Worm (Caenorhabditis elegans) whole organism, late embryonic: Measurements from ENCODE around the gene T22F3.2.

Source experiments
- C38D4.7 ChIP-seq: fragments of 200-800 bp; sonication (Bioruptor generic); optimal IDR thresholded peaks from 2 replicates; lab custom pipeline; 2018; ENCODE audit warnings: mild to moderate bottlenecking, missing genetic modification characterization, moderate library complexity, missing compliant biosample characterization
- F13H6.1 ChIP-seq: sonication (generic microtip); optimal IDR thresholded peaks from 2 replicates; lab custom pipeline; 2016; ENCODE audit warnings: missing genetic modification characterization, missing compliant biosample characterization
- K02D7.2 ChIP-seq: sonication (generic microtip); optimal IDR thresholded peaks from 2 replicates; lab custom pipeline; 2017; ENCODE audit warnings: mild to moderate bottlenecking, missing genetic modification characterization, missing compliant biosample characterization
- K09A11.1 ChIP-seq: sonication (generic microtip); optimal IDR thresholded peaks from 2 replicates; lab custom pipeline; 2017; ENCODE audit warnings: antibody characterized with exemption, mild to moderate bottlenecking, missing genetic modification characterization, missing compliant biosample characterization; ENCODE audit not compliant: insufficient read depth
- T23F11.4 ChIP-seq: fragments of 200-800 bp; sonication (Bioruptor generic); optimal IDR thresholded peaks from 2 replicates; lab custom pipeline; 2018; ENCODE audit warnings: mild to moderate bottlenecking, missing genetic modification characterization, missing compliant biosample characterization
- Y22D7AL.16 ChIP-seq: sonication (generic microtip); optimal IDR thresholded peaks from 2 replicates; lab custom pipeline; 2016; ENCODE audit warnings: missing genetic modification characterization, missing compliant biosample characterization
- ahr-1 ChIP-seq: sonication (generic microtip); optimal IDR thresholded peaks from 2 replicates; lab custom pipeline; 2016; ENCODE audit warnings: missing genetic modification characterization, missing compliant biosample characterization
- ceh-14 ChIP-seq: sonication (generic microtip); optimal IDR thresholded peaks from 2 replicates; lab custom pipeline; 2016; ENCODE audit warnings: missing genotype, missing genetic modification characterization, missing compliant biosample characterization
- ceh-18 ChIP-seq: sonication (generic microtip); optimal IDR thresholded peaks from 2 replicates; lab custom pipeline; 2016; ENCODE audit warnings: missing genetic modification characterization, missing compliant biosample characterization
- ceh-19 ChIP-seq: fragments of 200-800 bp; sonication (Bioruptor generic); optimal IDR thresholded peaks from 2 replicates; lab custom pipeline; 2018; ENCODE audit warnings: mild to moderate bottlenecking, missing genetic modification characterization, missing compliant biosample characterization
- ceh-2 ChIP-seq: sonication (generic microtip); optimal IDR thresholded peaks from 2 replicates; lab custom pipeline; 2016; ENCODE audit warnings: missing genotype, missing genetic modification characterization, missing compliant biosample characterization
- ceh-24 ChIP-seq: sonication (generic microtip); optimal IDR thresholded peaks from 2 replicates; lab custom pipeline; 2016; ENCODE audit warnings: mild to moderate bottlenecking, missing genetic modification characterization, missing compliant biosample characterization
- ceh-30 ChIP-seq: fragments of 150-350 bp; optimal IDR thresholded peaks from 2 replicates; lab custom pipeline; 2014; ENCODE audit warnings: missing biosample characterization, missing genetic modification characterization
- ceh-45 ChIP-seq: fragments of 200-800 bp; sonication (Bioruptor generic); IDR thresholded peaks from 2 replicates; pipeline ENCODE4 v1.3.6; 2022; ENCODE audit warnings: missing genetic modification reagents, missing genetic modification characterization, missing compliant biosample characterization
- ceh-48 ChIP-seq: sonication (generic microtip); optimal IDR thresholded peaks from 2 replicates; lab custom pipeline; 2016; ENCODE audit warnings: missing genetic modification characterization, inconsistent platforms, missing compliant biosample characterization
- ceh-9 ChIP-seq: sonication (generic microtip); optimal IDR thresholded peaks from 2 replicates; lab custom pipeline; 2016; ENCODE audit warnings: mild to moderate bottlenecking, missing genetic modification characterization, inconsistent platforms, missing compliant biosample characterization
- elt-2 ChIP-seq: sonication (generic microtip); optimal IDR thresholded peaks from 2 replicates; lab custom pipeline; 2016; ENCODE audit warnings: missing genetic modification reagents, missing genetic modification characterization, missing compliant biosample characterization
- elt-4 ChIP-seq: sonication (generic microtip); optimal IDR thresholded peaks from 2 replicates; lab custom pipeline; 2016; ENCODE audit warnings: missing genetic modification characterization, missing compliant biosample characterization
- eyg-1 ChIP-seq: sonication (generic microtip); optimal IDR thresholded peaks from 2 replicates; lab custom pipeline; 2016; ENCODE audit warnings: missing genotype, missing genetic modification characterization, missing compliant biosample characterization
- fkh-10 ChIP-seq: fragments of 150-350 bp; optimal IDR thresholded peaks from 2 replicates; lab custom pipeline; 2014; ENCODE audit warnings: missing biosample characterization, missing genetic modification reagents, missing genetic modification characterization
- fkh-6 ChIP-seq: sonication (generic microtip); optimal IDR thresholded peaks from 2 replicates; lab custom pipeline; 2016; ENCODE audit warnings: missing genetic modification characterization, missing compliant biosample characterization
- hlh-15 ChIP-seq: sonication (generic microtip); optimal IDR thresholded peaks from 2 replicates; lab custom pipeline; 2016; ENCODE audit warnings: missing genetic modification characterization, missing compliant biosample characterization
- hlh-30 ChIP-seq: sonication (generic microtip); optimal IDR thresholded peaks from 2 replicates; lab custom pipeline; 2017; ENCODE audit warnings: antibody characterized with exemption, missing genetic modification characterization, missing compliant biosample characterization; ENCODE audit not compliant: insufficient read depth
- hlh-8 ChIP-seq: sonication (generic microtip); optimal IDR thresholded peaks from 2 replicates; lab custom pipeline; 2016; ENCODE audit warnings: missing genotype, missing genetic modification characterization, missing compliant biosample characterization
- lim-6 ChIP-seq: sonication (generic microtip); optimal IDR thresholded peaks from 2 replicates; lab custom pipeline; 2016; ENCODE audit warnings: missing genetic modification characterization, missing compliant biosample characterization
- mec-3 ChIP-seq: sonication (generic microtip); optimal IDR thresholded peaks from 2 replicates; lab custom pipeline; 2016; ENCODE audit warnings: borderline replicate concordance, missing genetic modification characterization, missing compliant biosample characterization
- nfya-1 ChIP-seq: sonication (generic microtip); optimal IDR thresholded peaks from 2 replicates; lab custom pipeline; 2017; ENCODE audit warnings: missing genetic modification characterization, mild to moderate bottlenecking, missing compliant biosample characterization, antibody characterized with exemption, moderate library complexity
- nhr-232 ChIP-seq: sonication (generic microtip); optimal IDR thresholded peaks from 2 replicates; lab custom pipeline; 2016; ENCODE audit warnings: missing genetic modification characterization, missing compliant biosample characterization
- npax-4 ChIP-seq: sonication (generic microtip); optimal IDR thresholded peaks from 2 replicates; lab custom pipeline; 2016; ENCODE audit warnings: missing genetic modification characterization, missing compliant biosample characterization
- odd-2 ChIP-seq: sonication (generic microtip); optimal IDR thresholded peaks from 2 replicates; lab custom pipeline; 2017; ENCODE audit warnings: antibody characterized with exemption, mild to moderate bottlenecking, missing genetic modification characterization, missing compliant biosample characterization
- pag-3 ChIP-seq: sonication (generic microtip); optimal IDR thresholded peaks from 2 replicates; lab custom pipeline; 2016; ENCODE audit warnings: missing compliant biosample characterization, missing genetic modification characterization, borderline replicate concordance
- pha-2 ChIP-seq: sonication (generic microtip); optimal IDR thresholded peaks from 2 replicates; lab custom pipeline; 2017; ENCODE audit warnings: mild to moderate bottlenecking, missing genetic modification characterization, missing compliant biosample characterization
- pqm-1 ChIP-seq: sonication (generic microtip); optimal IDR thresholded peaks from 2 replicates; lab custom pipeline; 2016; ENCODE audit warnings: missing genetic modification characterization, missing compliant biosample characterization
- pros-1 ChIP-seq: fragments of 150-350 bp; optimal IDR thresholded peaks from 2 replicates; lab custom pipeline; 2014; ENCODE audit warnings: missing biosample characterization, missing genetic modification reagents, missing genetic modification characterization
- rnt-1 ChIP-seq: sonication (generic microtip); optimal IDR thresholded peaks from 2 replicates; lab custom pipeline; 2016; ENCODE audit warnings: missing genetic modification characterization, missing compliant biosample characterization
- sdc-2 ChIP-seq: sonication (generic microtip); optimal IDR thresholded peaks from 2 replicates; lab custom pipeline; 2016; ENCODE audit warnings: missing genotype, missing genetic modification characterization, missing compliant biosample characterization
- sox-2 ChIP-seq: fragments of 200-800 bp; sonication (Bioruptor generic); IDR thresholded peaks from 2 replicates; pipeline ENCODE4 v1.3.6; 2022; ENCODE audit warnings: missing genetic modification reagents, missing genetic modification characterization, missing compliant biosample characterization
- sox-4 ChIP-seq: sonication (generic microtip); optimal IDR thresholded peaks from 2 replicates; lab custom pipeline; 2017; ENCODE audit warnings: mild to moderate bottlenecking, missing genetic modification characterization, inconsistent platforms, missing compliant biosample characterization
- syd-9 ChIP-seq: sonication (generic microtip); optimal IDR thresholded peaks from 2 replicates; lab custom pipeline; 2016; ENCODE audit warnings: mild to moderate bottlenecking, missing genetic modification characterization, moderate library complexity, missing compliant biosample characterization
- tbx-2 ChIP-seq: sonication (generic microtip); optimal IDR thresholded peaks from 2 replicates; lab custom pipeline; 2016; ENCODE audit warnings: missing genetic modification characterization, missing compliant biosample characterization
- tbx-7 ChIP-seq: sonication (generic microtip); optimal IDR thresholded peaks from 2 replicates; lab custom pipeline; 2016; ENCODE audit warnings: missing genotype, missing genetic modification characterization, missing compliant biosample characterization
- ttx-3 ChIP-seq: sonication (generic microtip); optimal IDR thresholded peaks from 2 replicates; lab custom pipeline; 2016; ENCODE audit warnings: missing genetic modification reagents, missing genetic modification characterization, missing compliant biosample characterization
- unc-42 ChIP-seq: sonication (generic microtip); optimal IDR thresholded peaks from 2 replicates; lab custom pipeline; 2016; ENCODE audit warnings: missing genotype, missing genetic modification characterization, missing compliant biosample characterization
- unc-55 ChIP-seq: sonication (generic microtip); optimal IDR thresholded peaks from 2 replicates; lab custom pipeline; 2017; ENCODE audit warnings: missing biosample characterization, missing genetic modification reagents, missing genetic modification characterization
- unc-86 ChIP-seq: sonication (generic microtip); optimal IDR thresholded peaks from 2 replicates; lab custom pipeline; 2016; ENCODE audit warnings: missing genetic modification characterization, missing compliant biosample characterization
- zip-5 ChIP-seq: sonication (generic microtip); optimal IDR thresholded peaks from 2 replicates; lab custom pipeline; 2016; ENCODE audit warnings: missing genetic modification characterization, missing compliant biosample characterization
- ztf-16 ChIP-seq: sonication (generic microtip); optimal IDR thresholded peaks from 2 replicates; lab custom pipeline; 2017; ENCODE audit warnings: missing genetic modification characterization, missing compliant biosample characterization

T22F3.2 gene

ce11 chrV:3583622-3584021 is 2.8 kb upstream of the T22F3.2 start:
- no peak for TF ChIP-seq ceh-2 (tag; lab: Kevin White, UChicago)
- no peak for TF ChIP-seq hlh-15
- no peak for TF ChIP-seq ceh-45 (GFP tag; lab: Robert Waterston, UW)
- TF ChIP-seq rnt-1 (tag; lab: Kevin White, UChicago): no peak
- no peak for TF ChIP-seq pros-1 (tag; lab: Kevin White, UChicago)
- TF ChIP-seq unc-42 (tag; lab: Kevin White, UChicago): no peak
- TF ChIP-seq unc-55 (GFP tag; lab: Kevin White, UChicago): no peak
- TF ChIP-seq K09A11.1 (tag; lab: Kevin White, UChicago): no peak
- TF ChIP-seq tbx-7 (tag; lab: Kevin White, UChicago): no peak
- no peak for TF ChIP-seq ttx-3 (tag; lab: Kevin White, UChicago)
- TF ChIP-seq ahr-1: no peak
- no peak for TF ChIP-seq F13H6.1
- TF ChIP-seq K02D7.2 (tag; lab: Kevin White, UChicago): no peak
- no peak for TF ChIP-seq hlh-8 (tag; lab: Kevin White, UChicago)
- no peak for TF ChIP-seq elt-2 (tag; lab: Kevin White, UChicago)
- TF ChIP-seq fkh-10 (GFP tag; lab: Kevin White, UChicago): no peak
- TF ChIP-seq sox-4 (tag; lab: Kevin White, UChicago): no peak

DNA sequence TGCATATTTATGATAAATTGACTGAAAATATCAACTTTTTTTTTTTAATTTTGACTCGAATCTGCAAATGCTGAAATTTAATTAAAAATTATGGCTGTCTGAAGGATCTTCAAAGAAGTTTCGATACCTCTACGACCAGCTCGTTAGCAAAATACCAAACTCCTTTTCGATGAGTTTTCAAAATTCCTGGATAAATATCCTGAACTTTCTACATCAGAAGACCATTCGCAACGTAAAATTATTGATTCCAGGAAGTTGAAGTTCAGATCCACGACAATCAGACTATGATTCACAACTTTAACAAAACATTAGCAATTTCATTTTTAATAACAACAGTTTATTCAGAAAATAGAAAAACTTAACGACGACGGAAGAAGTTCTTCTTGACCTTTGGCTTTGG is 1.4 kb upstream of the T22F3.2 start:
- TF ChIP-seq odd-2 (tag; lab: Kevin White, UChicago) (no peak), Y22D7AL.16 (tag; lab: Kevin White, UChicago) (no peak), ceh-9 (tag; lab: Kevin White, UChicago) (no peak), ceh-24 (tag; lab: Kevin White, UChicago) (no peak), sdc-2 (no peak), K09A11.1 (tag; lab: Kevin White, UChicago) (no peak), nhr-232 (tag; lab: Kevin White, UChicago) (no peak), ceh-48 (tag; lab: Kevin White, UChicago) (no peak), unc-55 (GFP tag; lab: Kevin White, UChicago) (no peak), elt-4 (no peak), unc-86 (tag; lab: Kevin White, UChicago) (no peak)

DNA sequence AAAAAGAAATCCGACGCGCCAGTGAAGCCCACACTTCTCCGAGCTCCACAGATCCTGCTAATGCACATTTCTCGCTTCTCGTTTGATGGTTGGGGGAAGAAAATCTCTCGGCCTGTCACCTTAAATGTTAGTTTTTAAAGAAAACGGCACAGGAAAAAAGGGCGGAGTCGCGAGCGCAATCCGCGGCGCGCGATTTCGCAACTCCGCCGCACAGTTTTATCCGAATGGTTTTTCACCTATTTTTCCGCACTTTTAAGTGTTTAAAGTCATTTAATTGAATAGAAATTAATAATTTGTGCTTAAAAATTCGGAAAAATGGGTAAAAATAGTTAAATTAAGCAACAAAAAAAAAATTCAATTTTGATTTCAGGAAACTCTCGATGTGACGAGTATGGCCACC is 1.2 kb downstream of the T22F3.2 start:
- no peak for TF ChIP-seq ceh-30 (tag; lab: Kevin White, UChicago)
- no peak for TF ChIP-seq Y22D7AL.16 (tag; lab: Kevin White, UChicago)
- TF ChIP-seq tbx-2 (tag; lab: Kevin White, UChicago): peak; percentile 74
- TF ChIP-seq K02D7.2 (tag; lab: Kevin White, UChicago): peak; percentile 18
- no peak for TF ChIP-seq T23F11.4 (GFP tag; lab: Kevin White, UChicago)
- peak; percentile 27 for TF ChIP-seq npax-4
- no peak for TF ChIP-seq rnt-1 (tag; lab: Kevin White, UChicago)
- no peak for TF ChIP-seq hlh-8 (tag; lab: Kevin White, UChicago)
- peak; percentile 56 for TF ChIP-seq nhr-232 (tag; lab: Kevin White, UChicago)
- TF ChIP-seq ceh-48 (tag; lab: Kevin White, UChicago): peak; percentile 34
- no peak for TF ChIP-seq ceh-9 (tag; lab: Kevin White, UChicago)
- TF ChIP-seq unc-86 (tag; lab: Kevin White, UChicago): peak; percentile 11
- no peak for TF ChIP-seq syd-9 (tag; lab: Kevin White, UChicago)
- peak; percentile 64 for TF ChIP-seq ttx-3 (tag; lab: Kevin White, UChicago)
- no peak for TF ChIP-seq eyg-1
- TF ChIP-seq ceh-14 (tag; lab: Kevin White, UChicago): peak; percentile 9
- no peak; the same call in 1 of the 2 replicates for TF ChIP-seq sox-2 (GFP tag; lab: Robert Waterston, UW)
- no peak for TF ChIP-seq fkh-10 (GFP tag; lab: Kevin White, UChicago)
- peak; percentile 0 for TF ChIP-seq ceh-24 (tag; lab: Kevin White, UChicago)
- TF ChIP-seq zip-5 (tag; lab: Kevin White, UChicago): peak; percentile 16
- TF ChIP-seq hlh-30 (tag; lab: Kevin White, UChicago): no peak
- TF ChIP-seq pros-1 (tag; lab: Kevin White, UChicago): no peak
- TF ChIP-seq tbx-7 (tag; lab: Kevin White, UChicago): no peak
- TF ChIP-seq mec-3 (tag; lab: Kevin White, UChicago): peak; percentile 13
- TF ChIP-seq pag-3 (tag; lab: Kevin White, UChicago): no peak
- peak; percentile 19 for TF ChIP-seq ceh-18 (tag; lab: Kevin White, UChicago)
- peak; percentile 80 for TF ChIP-seq pha-2 (tag; lab: Kevin White, UChicago)
- TF ChIP-seq lim-6 (tag; lab: Kevin White, UChicago): no peak
- peak; percentile 24 for TF ChIP-seq nfya-1
- TF ChIP-seq C38D4.7 (GFP tag; lab: Kevin White, UChicago): peak; percentile 54
- peak; percentile 33 for TF ChIP-seq fkh-6 (tag; lab: Kevin White, UChicago)
- TF ChIP-seq F13H6.1: peak; percentile 46
- peak; percentile 15 for TF ChIP-seq ztf-16 (tag; lab: Kevin White, UChicago)
- no peak for TF ChIP-seq pqm-1 (tag; lab: Kevin White, UChicago)
- peak; percentile 49 for TF ChIP-seq ceh-19
- peak; percentile 31 for TF ChIP-seq hlh-15
